Worm (Caenorhabditis elegans) whole organism, midembryonic: ENCODE data around the gene K04A8.20.

ENCODE experiments used
- cog-1 ChIP-seq: sonication (generic microtip); optimal IDR thresholded peaks from 2 replicates; lab custom pipeline; 2016; ENCODE audit warnings: missing genetic modification characterization, missing compliant biosample characterization
- med-1 ChIP-seq: sonication (generic microtip); optimal IDR thresholded peaks from 2 replicates; lab custom pipeline; 2017; ENCODE audit warnings: missing genetic modification characterization, mild to moderate bottlenecking, missing compliant biosample characterization, antibody characterized with exemption, missing genetic modification reagents; ENCODE audit not compliant: insufficient read depth
- ref-1 ChIP-seq: fragments of 200-800 bp; sonication (Bioruptor generic); conservative IDR thresholded peaks from 2 replicates; pipeline ENCODE4 v1.3.6; 2022; ENCODE audit warnings: missing genetic modification reagents, missing genetic modification characterization, missing compliant biosample characterization
- tab-1 ChIP-seq: fragments of 200-800 bp; sonication (Bioruptor generic); IDR thresholded peaks from 2 replicates; pipeline ENCODE4 v1.3.6; 2022; ENCODE audit warnings: missing genetic modification characterization, missing compliant biosample characterization

- TF ChIP-seq ref-1 (no peak), med-1 (GFP tag; lab: Kevin White, UChicago) (no peak), tab-1 (GFP tag; lab: Robert Waterston, UW) (no peak), cog-1 (no peak)
Observed at ce11 chrV:6549148-6549547, at the start of gene K04A8.20.
